Worm (Caenorhabditis elegans) whole organism, L2 larva: ENCODE results near the gene spin-1.

Experiments used
- Y55F3AM.14 ChIP-seq: fragments of 200-800 bp; sonication (Bioruptor generic); optimal IDR thresholded peaks from 2 replicates; lab custom pipeline; 2018; ENCODE audit warnings: mild to moderate bottlenecking, missing genetic modification characterization, missing compliant biosample characterization
- ZK546.5 ChIP-seq: sonication (generic microtip); optimal IDR thresholded peaks from 2 replicates; lab custom pipeline; 2017; ENCODE audit warnings: missing biosample characterization, missing genetic modification characterization
- alr-1 ChIP-seq: fragments of 150-350 bp; optimal IDR thresholded peaks from 2 replicates; lab custom pipeline; 2014; ENCODE audit warnings: missing biosample characterization, missing genetic modification characterization
- aly-2 ChIP-seq: fragments of 150-350 bp; optimal IDR thresholded peaks from 2 replicates; lab custom pipeline; 2014; ENCODE audit warnings: missing biosample characterization, missing genetic modification characterization
- blmp-1 ChIP-seq: sonication (generic microtip); optimal IDR thresholded peaks from 2 replicates; lab custom pipeline; 2017; ENCODE audit warnings: missing genetic modification characterization, mild to moderate bottlenecking, missing compliant biosample characterization, antibody characterized with exemption, moderate library complexity; ENCODE audit not compliant: insufficient read depth
- ceh-16 ChIP-seq: fragments of 150-350 bp; optimal IDR thresholded peaks from 2 replicates; lab custom pipeline; 2014; ENCODE audit warnings: missing biosample characterization, missing genetic modification characterization
- ceh-82 ChIP-seq: fragments of 150-350 bp; optimal IDR thresholded peaks from 2 replicates; lab custom pipeline; 2014; ENCODE audit warnings: missing biosample characterization, missing genetic modification characterization
- crh-2 ChIP-seq: sonication (generic microtip); optimal IDR thresholded peaks from 2 replicates; lab custom pipeline; 2017; ENCODE audit warnings: missing biosample characterization, missing genetic modification characterization
- egl-27 ChIP-seq: sonication (generic microtip); optimal IDR thresholded peaks from 3 replicates; lab custom pipeline; 2017; ENCODE audit warnings: missing biosample characterization, missing genetic modification reagents, missing genetic modification characterization
- elt-1 ChIP-seq: fragments of 150-350 bp; optimal IDR thresholded peaks from 2 replicates; lab custom pipeline; 2014; ENCODE audit warnings: missing biosample characterization, missing genetic modification characterization
- elt-3 ChIP-seq: sonication (generic microtip); optimal IDR thresholded peaks from 2 replicates; lab custom pipeline; 2017; ENCODE audit warnings: missing biosample characterization, missing genetic modification characterization
- lin-11 ChIP-seq: fragments of 150-350 bp; sonication (generic microtip); optimal IDR thresholded peaks from 2 replicates; lab custom pipeline; 2014; ENCODE audit warnings: missing biosample characterization, missing genetic modification characterization, inconsistent platforms, mixed read lengths
- lin-13 ChIP-seq: fragments of 150-350 bp; optimal IDR thresholded peaks from 2 replicates; lab custom pipeline; 2014; ENCODE audit warnings: missing biosample characterization, missing genetic modification reagents, missing genetic modification characterization
- lsy-2 ChIP-seq, 2 experiments: fragments of 150-350 bp in 1 of 2; sonication (generic microtip) in 1 of 2; optimal IDR thresholded peaks; 2 replicates each; lab custom pipeline; 2014 to 2017; ENCODE audit warnings: missing biosample characterization in 2 of 2, missing genetic modification characterization in 2 of 2
- mab-5 ChIP-seq: fragments of 150-350 bp; optimal IDR thresholded peaks from 2 replicates; lab custom pipeline; 2014; ENCODE audit warnings: missing biosample characterization, missing genetic modification characterization
- mdl-1 ChIP-seq, 2 experiments: fragments of 150-350 bp in 1 of 2; sonication (generic microtip) in 1 of 2; optimal IDR thresholded peaks; 2 replicates each; lab custom pipeline; 2017; ENCODE audit warnings: missing biosample characterization in 2 of 2, missing genetic modification characterization in 2 of 2
- nhr-12 ChIP-seq: fragments of 150-350 bp; optimal IDR thresholded peaks from 2 replicates; lab custom pipeline; 2014; ENCODE audit warnings: missing biosample characterization, missing genetic modification characterization
- nhr-129 ChIP-seq: fragments of 150-350 bp; optimal IDR thresholded peaks from 2 replicates; lab custom pipeline; 2014; ENCODE audit warnings: missing biosample characterization, missing genetic modification characterization
- nhr-21 ChIP-seq: fragments of 150-350 bp; optimal IDR thresholded peaks from 2 replicates; lab custom pipeline; 2014; ENCODE audit warnings: missing biosample characterization, missing genetic modification characterization
- nhr-23 ChIP-seq: fragments of 150-350 bp; optimal IDR thresholded peaks from 2 replicates; lab custom pipeline; 2014; ENCODE audit warnings: missing biosample characterization, missing genetic modification reagents, missing genetic modification characterization
- nhr-237 ChIP-seq: fragments of 150-350 bp; optimal IDR thresholded peaks from 2 replicates; lab custom pipeline; 2014; ENCODE audit warnings: missing biosample characterization, missing genetic modification characterization
- nhr-25 ChIP-seq: fragments of 150-350 bp; sonication (generic microtip); optimal IDR thresholded peaks from 3 replicates; lab custom pipeline; 2014; ENCODE audit warnings: missing biosample characterization, missing genetic modification characterization
- skn-1 ChIP-seq: sonication (generic microtip); optimal IDR thresholded peaks from 2 replicates; lab custom pipeline; 2017; ENCODE audit warnings: missing biosample characterization, missing genetic modification characterization
- sma-3 ChIP-seq: sonication (generic microtip); optimal IDR thresholded peaks from 2 replicates; lab custom pipeline; 2016; ENCODE audit warnings: missing genetic modification reagents, missing genetic modification characterization, missing compliant biosample characterization
- sma-9 ChIP-seq, 2 experiments: fragments of 150-350 bp in 1 of 2; sonication (generic microtip) in 1 of 2; optimal IDR thresholded peaks; 2 replicates each; lab custom pipeline; 2014 to 2016; ENCODE audit warnings: missing genetic modification characterization in 2 of 2, mild to moderate bottlenecking in 1 of 2, missing biosample characterization in 1 of 2, missing compliant biosample characterization in 1 of 2, missing genetic modification reagents in 1 of 2, moderate library complexity in 1 of 2
- unc-39 ChIP-seq: fragments of 150-350 bp; optimal IDR thresholded peaks from 2 replicates; lab custom pipeline; 2014; ENCODE audit warnings: missing biosample characterization, missing genetic modification characterization
- unc-55 ChIP-seq: fragments of 150-350 bp; sonication (generic microtip); optimal IDR thresholded peaks from 3 replicates; lab custom pipeline; 2014; ENCODE audit warnings: missing biosample characterization, missing genetic modification reagents, missing genetic modification characterization
- zag-1 ChIP-seq: fragments of 150-350 bp; optimal IDR thresholded peaks from 2 replicates; lab custom pipeline; 2014; ENCODE audit warnings: missing biosample characterization, missing genetic modification characterization
- ztf-4 ChIP-seq: fragments of 150-350 bp; optimal IDR thresholded peaks from 2 replicates; lab custom pipeline; 2014; ENCODE audit warnings: missing biosample characterization, missing genetic modification characterization

The spin-1 gene

ce11 chrV:12150607-12151006 lies 35.8 kb downstream of the spin-1 start, which contains the start of gene che-11:
TSS of gene che-11 (minus strand) at chrV:12150707.
- TF ChIP-seq Y55F3AM.14 (GFP tag; lab: Kevin White, UChicago) = no peak
- TF ChIP-seq aly-2 = no peak
- no peak for TF ChIP-seq unc-55 (GFP tag; lab: Kevin White, UChicago)
- no peak for TF ChIP-seq sma-9 (GFP tag; optimal IDR thresholded peaks at IDR 0.05; lab: Kevin White, UChicago)
- TF ChIP-seq sma-9 (tag; optimal IDR thresholded peaks at IDR 0.05; lab: Kevin White, UChicago) = no peak
- TF ChIP-seq mdl-1 (tag; optimal IDR thresholded peaks at IDR 0.05; lab: Kevin White, UChicago) = no peak
- no peak for TF ChIP-seq ceh-16
- TF ChIP-seq elt-1 (tag; lab: Kevin White, UChicago) = no peak

- TF ChIP-seq nhr-237 (tag; lab: Kevin White, UChicago) (no peak), nhr-21 (tag; lab: Kevin White, UChicago) (no peak), mdl-1 (tag; optimal IDR thresholded peaks at IDR 0.05; lab: Kevin White, UChicago) (no peak), nhr-23 (tag; lab: Kevin White, UChicago) (no peak), crh-2 (no peak), egl-27 (no peak), ceh-16 (no peak), skn-1 (no peak)
- TF ChIP-seq, all 48 proteins: peak for 0
Observed at ce11 chrV:12152857-12153256, 38.1 kb downstream of the spin-1 start, which contains the start of gene C27A7.8. TSS of gene C27A7.8 (plus strand) at chrV:12153157.

ce11 chrV:12153784-12154183 lies 39.0 kb downstream of the spin-1 start:
- TF ChIP-seq lin-13 (no peak), ZK546.5 (tag; lab: Kevin White, UChicago) (no peak), unc-55 (GFP tag; lab: Kevin White, UChicago) (no peak), ceh-16 (no peak), elt-3 (no peak), nhr-25 (tag; lab: Kevin White, UChicago) (no peak), ceh-82 (tag; lab: Kevin White, UChicago) (no peak), zag-1 (tag; lab: Kevin White, UChicago) (no peak), sma-9 (GFP tag; optimal IDR thresholded peaks at IDR 0.05; lab: Kevin White, UChicago) (no peak), sma-9 (tag; optimal IDR thresholded peaks at IDR 0.05; lab: Kevin White, UChicago) (no peak), nhr-129 (tag; lab: Kevin White, UChicago) (no peak), mab-5 (tag; lab: Kevin White, UChicago) (no peak), blmp-1 (no peak)
- TF ChIP-seq, all 48 proteins: peak for 0

- no peak for TF ChIP-seq nhr-21 (tag; lab: Kevin White, UChicago)
- TF ChIP-seq nhr-23 (tag; lab: Kevin White, UChicago) = no peak
Observed at ce11 chrV:12154554-12154953, 39.8 kb downstream of the spin-1 start, which contains the start of gene C27A7.9. TSS of gene C27A7.9 (minus strand) at chrV:12154654.

ce11 chrV:12158377-12158776 lies 43.6 kb downstream of the spin-1 start:
- TF ChIP-seq sma-9 (GFP tag; optimal IDR thresholded peaks at IDR 0.05; lab: Kevin White, UChicago) (peak; percentile 92), sma-9 (tag; optimal IDR thresholded peaks at IDR 0.05; lab: Kevin White, UChicago) (no peak), nhr-129 (tag; lab: Kevin White, UChicago) (peak; percentile 19), nhr-12 (tag; lab: Kevin White, UChicago) (no peak), lin-11 (no peak), ztf-4 (tag; lab: Kevin White, UChicago) (no peak)

- no peak for TF ChIP-seq alr-1 (tag; lab: Kevin White, UChicago)
- TF ChIP-seq ceh-82 (tag; lab: Kevin White, UChicago) = no peak
- TF ChIP-seq unc-39 (tag; lab: Kevin White, UChicago) = no peak
- no peak for TF ChIP-seq unc-55 (GFP tag; lab: Kevin White, UChicago)
- no peak for TF ChIP-seq lsy-2 (tag; optimal IDR thresholded peaks at IDR 0.05; lab: Kevin White, UChicago)
- TF ChIP-seq skn-1 = no peak
- no peak for TF ChIP-seq sma-3 (GFP tag; lab: Kevin White, UChicago)
- no peak for TF ChIP-seq nhr-21 (tag; lab: Kevin White, UChicago)
- no peak for TF ChIP-seq blmp-1
- TF ChIP-seq nhr-129 (tag; lab: Kevin White, UChicago) = no peak
Observed at ce11 chrV:12159975-12160374, 45.2 kb downstream of the spin-1 start.
